Worm (Caenorhabditis elegans) whole organism, L1 larva: ENCODE results near the gene oig-3.

Experiments
- C34B4.2 ChIP-seq: sonication (generic microtip); optimal IDR thresholded peaks from 2 replicates; lab custom pipeline; 2017; ENCODE audit warnings: mild to moderate bottlenecking, missing genetic modification characterization, missing compliant biosample characterization
- Y116A8C.19 ChIP-seq: sonication (generic microtip); optimal IDR thresholded peaks from 2 replicates; lab custom pipeline; 2016; ENCODE audit warnings: missing compliant biosample characterization, missing genetic modification characterization, borderline replicate concordance
- aha-1 ChIP-seq: fragments of 150-350 bp; optimal IDR thresholded peaks from 2 replicates; lab custom pipeline; 2014; ENCODE audit warnings: missing biosample characterization, missing genetic modification characterization
- ama-1 ChIP-seq: fragments of 150-350 bp; optimal IDR thresholded peaks from 2 replicates; lab custom pipeline; 2014
- blmp-1 ChIP-seq: fragments of 150-350 bp; optimal IDR thresholded peaks from 2 replicates; lab custom pipeline; 2014; ENCODE audit warnings: missing biosample characterization, missing genetic modification characterization
- egl-27 ChIP-seq, 2 experiments: fragments of 150-350 bp in 1 of 2; sonication (generic microtip); optimal IDR thresholded peaks; 3 replicates each; lab custom pipeline; 2017 to 2018; ENCODE audit warnings: missing biosample characterization in 2 of 2, missing genetic modification characterization in 2 of 2, missing genetic modification reagents in 2 of 2
- fkh-10 ChIP-seq: sonication (generic microtip); optimal IDR thresholded peaks from 2 replicates; lab custom pipeline; 2017; ENCODE audit warnings: missing biosample characterization, missing genetic modification reagents, missing genetic modification characterization
- nhr-28 ChIP-seq: fragments of 150-350 bp; optimal IDR thresholded peaks from 2 replicates; lab custom pipeline; 2014; ENCODE audit warnings: missing biosample characterization, missing genetic modification characterization
- nhr-76 ChIP-seq: sonication (generic microtip); optimal IDR thresholded peaks from 2 replicates; lab custom pipeline; 2017; ENCODE audit warnings: missing biosample characterization, missing genetic modification characterization
- nhr-77 ChIP-seq: fragments of 150-350 bp; optimal IDR thresholded peaks from 2 replicates; lab custom pipeline; 2014; ENCODE audit warnings: missing biosample characterization, missing genetic modification characterization
- nhr-84 ChIP-seq: sonication (generic microtip); optimal IDR thresholded peaks from 2 replicates; lab custom pipeline; 2017; ENCODE audit warnings: missing biosample characterization, missing genetic modification characterization
- nhr-90 ChIP-seq: sonication (generic microtip); optimal IDR thresholded peaks from 2 replicates; lab custom pipeline; 2016; ENCODE audit warnings: mild to moderate bottlenecking, missing genetic modification characterization, missing compliant biosample characterization; ENCODE audit not compliant: poor library complexity
- tlp-1 ChIP-seq: fragments of 150-350 bp; optimal IDR thresholded peaks from 2 replicates; lab custom pipeline; 2014; ENCODE audit warnings: missing biosample characterization, missing genetic modification characterization
- unc-130 ChIP-seq: fragments of 150-350 bp; optimal IDR thresholded peaks from 2 replicates; lab custom pipeline; 2017; ENCODE audit warnings: missing biosample characterization, missing genetic modification characterization, inconsistent platforms

DNA sequence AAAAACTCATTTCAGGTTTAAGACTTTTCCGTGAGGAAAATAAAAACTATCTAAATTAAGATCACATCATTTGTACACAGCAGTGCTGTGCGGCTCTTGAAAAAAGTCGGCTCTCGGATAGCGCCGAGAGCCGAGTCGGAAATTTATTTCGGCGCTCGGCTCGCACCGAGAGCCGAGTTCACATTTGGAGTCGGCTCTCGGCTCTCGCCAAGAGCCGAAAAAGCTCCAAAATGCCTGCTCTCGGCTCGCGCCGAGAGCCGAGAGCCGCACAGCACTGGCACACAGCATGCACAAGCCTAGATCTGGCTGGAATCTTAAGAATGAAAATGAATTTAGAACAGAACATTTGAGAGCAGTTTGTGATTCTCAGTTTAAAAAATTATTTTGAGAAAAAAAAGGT is 17.5 kb downstream of the oig-3 start:
- TF ChIP-seq nhr-90 (tag; lab: Kevin White, UChicago) (no peak), nhr-28 (tag; lab: Kevin White, UChicago) (no peak), aha-1 (no peak), unc-130 (tag; lab: Kevin White, UChicago) (no peak), nhr-77 (tag; lab: Kevin White, UChicago) (no peak), egl-27 (tag; optimal IDR thresholded peaks at IDR 0.05; lab: Kevin White, UChicago) (no peak), blmp-1 (no peak), ama-1 (lab: Kevin White, UChicago) (no peak), Y116A8C.19 (tag; lab: Kevin White, UChicago) (no peak), tlp-1 (tag; lab: Kevin White, UChicago) (no peak), nhr-84 (tag; lab: Kevin White, UChicago) (no peak), nhr-76 (tag; lab: Kevin White, UChicago) (no peak), fkh-10 (GFP tag; lab: Kevin White, UChicago) (no peak), C34B4.2 (tag; lab: Kevin White, UChicago) (no peak)
